Worm (Caenorhabditis elegans) whole organism, L4/young adult: ENCODE results near the gene R193.1.

Experiments used
- W03F9.2 ChIP-seq: fragments of 150-350 bp; optimal IDR thresholded peaks from 2 replicates; lab custom pipeline; 2014; ENCODE audit warnings: missing biosample characterization, missing genetic modification characterization
- dao-5 ChIP-seq: sonication (generic microtip); optimal IDR thresholded peaks from 2 replicates; lab custom pipeline; 2016; ENCODE audit warnings: missing genotype, missing genetic modification characterization, moderate library complexity, missing compliant biosample characterization
- him-1 ChIP-seq: sonication (generic microtip); optimal IDR thresholded peaks from 2 replicates; lab custom pipeline; 2016; ENCODE audit warnings: missing genotype, missing genetic modification reagents, missing genetic modification characterization, missing compliant biosample characterization

- TF ChIP-seq dao-5: no peak
- no peak for TF ChIP-seq W03F9.2
- TF ChIP-seq him-1 (tag; lab: Kevin White, UChicago): no peak
These were observed 12.5 kb downstream of the R193.1 start for ce11 chrX:1167234-1167633.
